Worm (Caenorhabditis elegans): ENCODE measurements around the gene C09G1.5.
A peak's percentile ranks its signal among the peaks of the same experiment; 100 is the strongest.

Gene C09G1.5

DNA sequence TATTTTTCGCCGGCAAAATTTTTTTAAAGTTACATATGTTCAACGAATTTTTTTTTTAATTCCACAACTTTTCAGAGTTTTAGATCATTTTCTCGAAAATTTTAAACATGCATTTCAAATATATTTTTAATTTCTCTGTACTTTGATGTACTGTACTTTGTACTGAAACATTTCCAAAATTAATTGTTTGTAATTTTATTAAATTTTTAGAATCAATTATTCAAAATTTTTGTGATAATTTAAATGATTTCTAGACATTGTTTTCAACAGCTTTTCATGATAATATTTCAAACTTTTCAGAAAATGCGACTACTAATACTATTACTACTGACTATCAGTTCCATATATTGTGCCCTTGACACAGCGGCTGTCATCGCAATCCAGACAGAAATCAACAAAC lies 15.2 kb upstream of the C09G1.5 start, which contains the start of gene mec-5:
Gene mec-5, plus strand, starts transcription at position 301 of the 400 bp plus-strand sequence.
- no peak for TF ChIP-seq nhr-12 (tag; optimal IDR thresholded peaks at IDR 0.05)
- TF ChIP-seq lsy-2 (tag; optimal IDR thresholded peaks at IDR 0.05): no peak
- TF ChIP-seq crh-2 (tag; optimal IDR thresholded peaks at IDR 0.05): no peak
- no peak for TF ChIP-seq nhr-6 (tag; optimal IDR thresholded peaks at IDR 0.05)
- no peak for TF ChIP-seq ztf-11 (tag; optimal IDR thresholded peaks at IDR 0.05)
- TF ChIP-seq gmeb-1 (tag; optimal IDR thresholded peaks at IDR 0.05): no peak
- TF ChIP-seq lin-39 (tag; optimal IDR thresholded peaks at IDR 0.05): no peak

ce11 chrX:15944198-15944597 lies 14.7 kb upstream of the C09G1.5 start:
- TF ChIP-seq lin-11 (tag; optimal IDR thresholded peaks at IDR 0.05) (no peak), sem-4 (tag; optimal IDR thresholded peaks at IDR 0.05) (no peak), sma-3 (GFP tag; optimal IDR thresholded peaks at IDR 0.05) (no peak), ZK546.5 (tag; optimal IDR thresholded peaks at IDR 0.05) (no peak)

DNA sequence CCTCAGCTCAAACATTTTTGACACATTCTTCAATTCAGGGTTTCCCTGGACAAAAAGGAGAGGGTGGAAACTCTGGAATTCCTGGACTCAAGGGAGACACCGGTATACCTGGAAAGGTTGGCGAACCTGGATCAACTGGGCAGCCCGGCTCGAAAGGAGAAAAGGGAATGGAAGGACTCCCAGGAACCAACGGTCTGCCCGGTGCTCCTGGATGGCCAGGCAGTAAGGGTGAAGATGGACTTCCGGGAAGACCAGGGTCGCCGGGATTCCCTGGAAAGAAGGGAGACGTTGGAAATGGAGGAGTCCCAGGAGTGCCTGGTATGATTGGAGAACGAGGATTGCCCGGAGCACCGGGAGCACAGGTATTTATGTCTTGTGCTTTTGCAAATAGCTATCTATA lies 13.1 kb upstream of the C09G1.5 start:
- TF ChIP-seq mab-5 (tag; optimal IDR thresholded peaks at IDR 0.05) (no peak), fos-1 (tag; optimal IDR thresholded peaks at IDR 0.05) (no peak), nhr-237 (tag; optimal IDR thresholded peaks at IDR 0.05) (no peak), ceh-16 (tag; optimal IDR thresholded peaks at IDR 0.05) (no peak), egl-27 (tag; optimal IDR thresholded peaks at IDR 0.05) (no peak), ztf-4 (tag; optimal IDR thresholded peaks at IDR 0.05) (no peak), nhr-10 (tag; optimal IDR thresholded peaks at IDR 0.05) (no peak)

DNA sequence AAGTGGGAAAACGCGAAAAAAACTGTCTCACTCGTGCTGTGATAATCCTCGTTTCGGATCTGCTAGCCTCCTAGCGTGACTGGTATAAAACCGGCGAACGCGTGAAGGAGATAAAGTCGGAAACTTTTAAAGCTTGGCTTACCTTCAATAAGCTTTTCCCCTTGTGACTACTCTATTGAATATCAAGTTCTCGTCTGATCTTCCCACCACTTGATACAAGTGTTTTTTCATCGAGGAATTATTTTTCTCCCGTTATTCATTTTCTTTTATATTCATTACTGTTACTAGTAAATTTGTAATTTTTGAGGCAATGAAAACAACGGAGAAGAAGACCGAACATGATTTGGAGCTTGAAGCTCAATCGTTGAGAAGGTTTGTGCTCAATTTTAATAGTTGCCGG lies 7.7 kb upstream of the C09G1.5 start, which contains the start of gene col-186:
Gene col-186, plus strand, starts transcription at position 301 of the 400 bp plus-strand sequence.
- TF ChIP-seq crh-2 (tag; optimal IDR thresholded peaks at IDR 0.05) (no peak), ztf-11 (tag; optimal IDR thresholded peaks at IDR 0.05) (no peak), nhr-6 (tag; optimal IDR thresholded peaks at IDR 0.05) (no peak), unc-39 (tag; optimal IDR thresholded peaks at IDR 0.05) (no peak), mab-5 (tag; optimal IDR thresholded peaks at IDR 0.05) (no peak), lsy-2 (tag; optimal IDR thresholded peaks at IDR 0.05) (no peak), ztf-4 (tag; optimal IDR thresholded peaks at IDR 0.05) (no peak), lin-39 (tag; optimal IDR thresholded peaks at IDR 0.05) (no peak), F13H6.1 (tag; optimal IDR thresholded peaks at IDR 0.05) (no peak), ama-1 (optimal IDR thresholded peaks at IDR 0.05) (no peak), ceh-16 (tag; optimal IDR thresholded peaks at IDR 0.05) (no peak), skn-1 (tag; optimal IDR thresholded peaks at IDR 0.05) (no peak), fos-1 (tag; optimal IDR thresholded peaks at IDR 0.05) (no peak), nhr-21 (tag; optimal IDR thresholded peaks at IDR 0.05) (no peak), Y55F3AM.14 (GFP tag; optimal IDR thresholded peaks at IDR 0.05) (no peak), nhr-10 (tag; optimal IDR thresholded peaks at IDR 0.05) (no peak), dmd-4 (tag; optimal IDR thresholded peaks at IDR 0.05) (no peak), aly-2 (tag; optimal IDR thresholded peaks at IDR 0.05) (no peak), nhr-129 (tag; optimal IDR thresholded peaks at IDR 0.05) (no peak)

- TF ChIP-seq nhr-6 (tag; optimal IDR thresholded peaks at IDR 0.05): no peak
Observed at ce11 chrX:15953086-15953485, 5.8 kb upstream of the C09G1.5 start.

- TF ChIP-seq lsy-2 (tag; optimal IDR thresholded peaks at IDR 0.05) (no peak), snpc-4 (tag; optimal IDR thresholded peaks at IDR 0.05) (peak; percentile 26)
Observed at ce11 chrX:15953611-15954010, 5.3 kb upstream of the C09G1.5 start.

DNA sequence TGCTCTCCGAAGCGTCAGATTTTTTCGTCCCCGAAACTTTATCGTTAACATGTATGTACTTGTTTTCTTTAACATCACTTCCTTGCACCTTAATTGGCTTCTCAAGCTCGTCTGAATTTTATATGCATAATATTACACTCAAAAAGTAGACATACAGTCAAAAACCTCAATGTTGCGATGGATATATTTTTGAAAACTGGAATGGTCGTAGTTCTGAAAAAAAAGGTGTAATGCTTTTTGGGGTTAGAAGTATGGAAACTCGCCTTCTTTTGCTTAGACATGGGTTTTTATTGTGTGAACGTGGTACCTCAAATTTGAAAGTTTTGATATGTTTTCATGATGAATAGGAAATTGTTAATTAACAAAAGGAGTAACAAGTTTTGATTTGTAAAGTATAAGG lies 23.8 kb downstream of the C09G1.5 start, which contains the start of gene C09G1.2:
Gene C09G1.2, minus strand, starts transcription at position 101 of the 400 bp plus-strand sequence.
- TF ChIP-seq C34F6.9 (tag; optimal IDR thresholded peaks at IDR 0.05): no peak
- no peak for TF ChIP-seq sem-4 (tag; optimal IDR thresholded peaks at IDR 0.05)
- no peak for TF ChIP-seq zag-1 (tag; optimal IDR thresholded peaks at IDR 0.05)
- no peak for TF ChIP-seq nhr-25 (tag; optimal IDR thresholded peaks at IDR 0.05)
- TF ChIP-seq lin-39 (tag; optimal IDR thresholded peaks at IDR 0.05): no peak
- no peak for TF ChIP-seq sma-9 (GFP tag; optimal IDR thresholded peaks at IDR 0.05)
- TF ChIP-seq sma-9 (tag; optimal IDR thresholded peaks at IDR 0.05): no peak
- no peak for TF ChIP-seq mdl-1 (tag; optimal IDR thresholded peaks at IDR 0.05)
- no peak for TF ChIP-seq dmd-4 (tag; optimal IDR thresholded peaks at IDR 0.05)
- TF ChIP-seq mab-5 (tag; optimal IDR thresholded peaks at IDR 0.05): no peak
- TF ChIP-seq egl-27 (tag; optimal IDR thresholded peaks at IDR 0.05): no peak
- no peak for TF ChIP-seq crh-2 (tag; optimal IDR thresholded peaks at IDR 0.05)
- no peak for TF ChIP-seq ztf-4 (tag; optimal IDR thresholded peaks at IDR 0.05)
- TF ChIP-seq aly-2 (tag; optimal IDR thresholded peaks at IDR 0.05): no peak
- no peak for TF ChIP-seq lsy-2 (tag; optimal IDR thresholded peaks at IDR 0.05)
- no peak for TF ChIP-seq lin-11 (tag; optimal IDR thresholded peaks at IDR 0.05)
- no peak for TF ChIP-seq ceh-16 (tag; optimal IDR thresholded peaks at IDR 0.05)
- no peak for TF ChIP-seq elt-3 (tag; optimal IDR thresholded peaks at IDR 0.05)
